Fruit fly (Drosophila melanogaster): Measurements from ENCODE around the gene CG32425.

DNA sequence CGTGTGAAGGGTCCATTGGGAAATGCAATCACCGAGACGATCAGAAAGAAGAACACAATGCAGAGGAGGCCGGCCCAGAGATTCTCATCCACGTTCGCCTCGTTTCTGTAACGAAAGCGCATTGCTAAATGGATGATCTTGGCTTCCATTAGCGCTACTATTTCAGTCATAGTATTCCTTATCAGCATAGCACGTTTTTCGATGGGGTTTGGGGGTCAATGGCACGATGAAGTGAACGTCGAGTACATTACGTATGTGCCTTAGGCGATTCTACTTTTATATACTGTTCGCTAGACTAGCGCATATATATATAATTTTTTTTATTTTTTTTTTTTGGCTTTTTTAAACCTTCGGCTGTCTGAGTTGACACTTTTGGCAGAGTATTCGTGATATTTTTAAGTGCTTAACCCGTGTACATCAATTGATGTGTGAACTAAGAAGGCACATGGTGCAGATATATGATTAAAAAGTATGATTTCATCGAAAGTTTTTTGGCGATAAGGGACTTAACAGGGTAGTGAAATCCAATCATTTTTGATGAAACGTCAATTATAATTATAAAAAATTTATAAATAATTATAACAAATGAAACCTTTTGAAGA lies 27.4 kb downstream of the CG32425 start:
- TF ChIP-seq CG8478 (optimal IDR thresholded peaks at IDR 0.05) (no peak), Dll (optimal IDR thresholded peaks at IDR 0.05) (no peak), usp (GFP tag; optimal IDR thresholded peaks at IDR 0.05) (no peak), psq (optimal IDR thresholded peaks at IDR 0.05) (no peak)

Data from whole organism.